Fruit fly (Drosophila melanogaster) whole organism, adult: ENCODE measurements around the gene CG13070.

ENCODE experiments used
- CG11617 ChIP-seq: fragments of 200-800 bp; sonication (Bioruptor generic); optimal IDR thresholded peaks from 2 replicates; lab custom pipeline; 2017; ENCODE audit warnings: mild to moderate bottlenecking, missing biosample characterization, missing genetic modification reagents, missing genetic modification characterization
- CG12768 ChIP-seq: fragments of 200-800 bp; sonication (Bioruptor generic); optimal IDR thresholded peaks from 2 replicates; lab custom pipeline; 2017; ENCODE audit warnings: missing biosample characterization, missing genetic modification characterization, mild to moderate bottlenecking, moderate library complexity, missing genetic modification reagents
- CG14711 ChIP-seq: fragments of 200-800 bp; sonication (Bioruptor generic); optimal IDR thresholded peaks from 2 replicates; lab custom pipeline; 2018; ENCODE audit warnings: missing biosample characterization, mild to moderate bottlenecking, missing genetic modification characterization, moderate library complexity
- CG1620 ChIP-seq: fragments of 200-800 bp; sonication (Bioruptor generic); optimal IDR thresholded peaks from 2 replicates; lab custom pipeline; 2016; ENCODE audit warnings: missing biosample characterization, missing genetic modification characterization
- CG33017 ChIP-seq: fragments of 200-800 bp; sonication (Bioruptor generic); optimal IDR thresholded peaks from 2 replicates; lab custom pipeline; 2018; ENCODE audit warnings: missing biosample characterization, mild to moderate bottlenecking, missing genetic modification characterization, moderate library complexity
- CG5204 ChIP-seq: fragments of 200-800 bp; sonication (Bioruptor generic); optimal IDR thresholded peaks from 2 replicates; lab custom pipeline; 2016; ENCODE audit warnings: missing biosample characterization, missing genetic modification characterization
- CG7045 ChIP-seq: fragments of 200-800 bp; sonication (Bioruptor generic); optimal IDR thresholded peaks from 2 replicates; lab custom pipeline; 2017; ENCODE audit warnings: missing biosample characterization, mild to moderate bottlenecking, missing genetic modification characterization
- CG7101 ChIP-seq: fragments of 200-800 bp; sonication (Bioruptor generic); optimal IDR thresholded peaks from 2 replicates; lab custom pipeline; 2018; ENCODE audit warnings: missing biosample characterization, mild to moderate bottlenecking, missing genetic modification characterization, moderate library complexity
- Clk ChIP-seq: fragments of 200-800 bp; sonication (Bioruptor generic); optimal IDR thresholded peaks from 2 replicates; lab custom pipeline; 2017; ENCODE audit warnings: missing biosample characterization, missing genetic modification characterization
- Crg-1 ChIP-seq: fragments of 200-800 bp; sonication (Bioruptor generic); optimal IDR thresholded peaks from 2 replicates; lab custom pipeline; 2016; ENCODE audit warnings: missing biosample characterization, missing genetic modification characterization
- Hr96 ChIP-seq: fragments of 200-800 bp; sonication (Bioruptor generic); optimal IDR thresholded peaks from 2 replicates; lab custom pipeline; 2016; ENCODE audit warnings: missing biosample characterization, missing genetic modification characterization
- Mnt ChIP-seq: fragments of 200-800 bp; sonication (Bioruptor generic); optimal IDR thresholded peaks from 2 replicates; lab custom pipeline; 2016; ENCODE audit warnings: missing biosample characterization, mild to moderate bottlenecking, missing genetic modification characterization
- bab1 ChIP-seq: fragments of 200-800 bp; sonication (Bioruptor generic); optimal IDR thresholded peaks from 3 replicates; lab custom pipeline; 2019; ENCODE audit warnings: missing biosample characterization, mild to moderate bottlenecking, missing genetic modification characterization, moderate library complexity
- cic ChIP-seq: fragments of 200-800 bp; sonication (Bioruptor generic); optimal IDR thresholded peaks from 2 replicates; lab custom pipeline; 2017; ENCODE audit warnings: missing biosample characterization, mild to moderate bottlenecking, missing genetic modification characterization, moderate library complexity
- cnc ChIP-seq, 2 experiments: fragments of >200 bp; optimal IDR thresholded peaks; 2 replicates each; lab custom pipeline; 2017
- kay ChIP-seq: fragments of 200-800 bp; sonication (Bioruptor generic); peaks from one replicate; lab custom pipeline; 2016; ENCODE audit warnings: missing biosample characterization, missing genetic modification characterization, borderline replicate concordance
- ovo ChIP-seq: fragments of 200-800 bp; sonication (Bioruptor generic); optimal IDR thresholded peaks from 2 replicates; lab custom pipeline; 2016; ENCODE audit warnings: missing biosample characterization, missing genetic modification characterization
- pad ChIP-seq: fragments of 200-800 bp; sonication (Bioruptor generic); optimal IDR thresholded peaks from 3 replicates; lab custom pipeline; 2017; ENCODE audit warnings: missing biosample characterization, missing genetic modification characterization, mild to moderate bottlenecking, moderate library complexity, missing genetic modification reagents
- tj ChIP-seq: fragments of 200-800 bp; sonication (Bioruptor generic); optimal IDR thresholded peaks from 3 replicates; lab custom pipeline; 2017; ENCODE audit warnings: missing biosample characterization, mild to moderate bottlenecking, missing genetic modification characterization, moderate library complexity
- toe ChIP-seq: fragments of 200-800 bp; sonication (Bioruptor generic); optimal IDR thresholded peaks from 2 replicates; lab custom pipeline; 2016; ENCODE audit warnings: missing biosample characterization, missing genetic modification characterization

The CG13070 gene

dm6 chr3L:16233850-16234494 is 29.2 kb upstream of the CG13070 start:
- peak; percentile 43 for TF ChIP-seq Mnt
- peak; percentile 28 for TF ChIP-seq CG33017 (tag; lab: Kevin White, UChicago)
- TF ChIP-seq bab1 (GFP tag; lab: Kevin White, UChicago): no peak
- peak in 1 of 2 experiments; percentile 53 for TF ChIP-seq cnc (optimal IDR thresholded peaks at IDR 0.05; lab: Kevin White, UChicago)
- no peak for TF ChIP-seq Hr96 (GFP tag; lab: Kevin White, UChicago)
- peak; percentile 16 for TF ChIP-seq CG7045 (GFP tag; lab: Kevin White, UChicago)
- no peak for TF ChIP-seq CG5204
- no peak for TF ChIP-seq pad (GFP tag; lab: Kevin White, UChicago)
- peak; percentile 23 for TF ChIP-seq CG14711 (tag; lab: Kevin White, UChicago)
- TF ChIP-seq CG12768: peak; percentile 70
- peak; percentile 34 for TF ChIP-seq ovo (GFP tag; lab: Kevin White, UChicago)
- TF ChIP-seq tj (GFP tag; lab: Kevin White, UChicago): peak; percentile 79
- TF ChIP-seq Clk (GFP tag; lab: Kevin White, UChicago): no peak
- peak; percentile 21 for TF ChIP-seq toe (GFP tag; lab: Kevin White, UChicago)
- TF ChIP-seq Crg-1 (GFP tag; lab: Kevin White, UChicago): no peak
- TF ChIP-seq CG1620: no peak
- peak; percentile 65 for TF ChIP-seq cic
- TF ChIP-seq kay: peak; percentile 89
- peak; percentile 48 for TF ChIP-seq CG7101
- peak; percentile 61 for TF ChIP-seq CG11617 (GFP tag; lab: Kevin White, UChicago)

dm6 chr3L:16241296-16241695 is 21.8 kb upstream of the CG13070 start:
- TF ChIP-seq Crg-1 (GFP tag; lab: Kevin White, UChicago) (no peak), Hr96 (GFP tag; lab: Kevin White, UChicago) (no peak), CG11617 (GFP tag; lab: Kevin White, UChicago) (no peak), ovo (GFP tag; lab: Kevin White, UChicago) (no peak), toe (GFP tag; lab: Kevin White, UChicago) (no peak), bab1 (GFP tag; lab: Kevin White, UChicago) (no peak), CG12768 (no peak), pad (GFP tag; lab: Kevin White, UChicago) (no peak), CG14711 (tag; lab: Kevin White, UChicago) (no peak), CG1620 (no peak), CG33017 (tag; lab: Kevin White, UChicago) (no peak), Clk (GFP tag; lab: Kevin White, UChicago) (no peak), cic (no peak), kay (no peak), CG7045 (GFP tag; lab: Kevin White, UChicago) (no peak), CG7101 (no peak), CG5204 (no peak), Mnt (no peak)

- TF ChIP-seq pad (GFP tag; lab: Kevin White, UChicago) (no peak), CG5204 (no peak), CG1620 (no peak), Mnt (no peak)
Observed at dm6 chr3L:16252255-16252654, 10.9 kb upstream of the CG13070 start, which contains the start of gene CG13055. Gene CG13055 (minus strand): TSS chr3L:16252355.

dm6 chr3L:16257118-16257627 is 6.0 kb upstream of the CG13070 start, which contains the start of gene CG13054:
Gene CG13054 (minus strand): TSS chr3L:16257191.
- TF ChIP-seq Crg-1 (GFP tag; lab: Kevin White, UChicago): no peak
- TF ChIP-seq Mnt: no peak
- no peak for TF ChIP-seq kay
- no peak for TF ChIP-seq CG11617 (GFP tag; lab: Kevin White, UChicago)
- TF ChIP-seq Hr96 (GFP tag; lab: Kevin White, UChicago): no peak
- TF ChIP-seq bab1 (GFP tag; lab: Kevin White, UChicago): no peak
- no peak for TF ChIP-seq CG14711 (tag; lab: Kevin White, UChicago)
- TF ChIP-seq CG33017 (tag; lab: Kevin White, UChicago): no peak
- no peak for TF ChIP-seq CG7045 (GFP tag; lab: Kevin White, UChicago)
- no peak for TF ChIP-seq ovo (GFP tag; lab: Kevin White, UChicago)
- no peak for TF ChIP-seq CG1620
- no peak for TF ChIP-seq cnc (optimal IDR thresholded peaks at IDR 0.05; lab: Kevin White, UChicago)
- no peak for TF ChIP-seq Clk (GFP tag; lab: Kevin White, UChicago)
- no peak for TF ChIP-seq CG12768
- no peak for TF ChIP-seq toe (GFP tag; lab: Kevin White, UChicago)
- no peak for TF ChIP-seq tj (GFP tag; lab: Kevin White, UChicago)
- TF ChIP-seq CG7101: no peak

- TF ChIP-seq Hr96 (GFP tag; lab: Kevin White, UChicago) (no peak), CG7101 (no peak), CG7045 (GFP tag; lab: Kevin White, UChicago) (no peak), CG12768 (no peak), CG33017 (tag; lab: Kevin White, UChicago) (no peak), CG1620 (no peak), toe (GFP tag; lab: Kevin White, UChicago) (no peak), CG14711 (tag; lab: Kevin White, UChicago) (no peak), cic (no peak), Clk (GFP tag; lab: Kevin White, UChicago) (no peak), Mnt (no peak), pad (GFP tag; lab: Kevin White, UChicago) (no peak), Crg-1 (GFP tag; lab: Kevin White, UChicago) (no peak)
Observed at dm6 chr3L:16259552-16259951, 3.6 kb upstream of the CG13070 start, which contains the start of gene CG13053. Gene CG13053 (minus strand): TSS chr3L:16259722.

- TF ChIP-seq CG11617 (GFP tag; lab: Kevin White, UChicago): no peak
- TF ChIP-seq CG5204: no peak
- no peak for TF ChIP-seq CG12768
- no peak for TF ChIP-seq kay
- TF ChIP-seq cnc (optimal IDR thresholded peaks at IDR 0.05; lab: Kevin White, UChicago): no peak
- no peak for TF ChIP-seq Crg-1 (GFP tag; lab: Kevin White, UChicago)
- no peak for TF ChIP-seq cic
- no peak for TF ChIP-seq CG14711 (tag; lab: Kevin White, UChicago)
- TF ChIP-seq Mnt: no peak
- no peak for TF ChIP-seq tj (GFP tag; lab: Kevin White, UChicago)
- TF ChIP-seq CG7045 (GFP tag; lab: Kevin White, UChicago): no peak
- no peak for TF ChIP-seq bab1 (GFP tag; lab: Kevin White, UChicago)
- TF ChIP-seq CG33017 (tag; lab: Kevin White, UChicago): no peak
- no peak for TF ChIP-seq toe (GFP tag; lab: Kevin White, UChicago)
- TF ChIP-seq CG1620: no peak
- no peak for TF ChIP-seq ovo (GFP tag; lab: Kevin White, UChicago)
Observed at dm6 chr3L:16261505-16261904, 1.6 kb upstream of the CG13070 start, which contains the start of gene CG34247. Gene CG34247 (minus strand): TSS chr3L:16261605.
